Worm (Caenorhabditis elegans) whole organism, L4/young adult: ENCODE results near the gene oac-51.
"Not testable (repeated sequence)": the region's sequence is repeated elsewhere in the genome, so short reads cannot be mapped to it uniquely, and the experiment has no call there.

Experiments used
- W03F9.2 ChIP-seq: fragments of 150-350 bp; optimal IDR thresholded peaks from 2 replicates; lab custom pipeline; 2014; ENCODE audit warnings: missing biosample characterization, missing genetic modification characterization
- dao-5 ChIP-seq: sonication (generic microtip); optimal IDR thresholded peaks from 2 replicates; lab custom pipeline; 2016; ENCODE audit warnings: missing genotype, missing genetic modification characterization, moderate library complexity, missing compliant biosample characterization
- him-1 ChIP-seq: sonication (generic microtip); optimal IDR thresholded peaks from 2 replicates; lab custom pipeline; 2016; ENCODE audit warnings: missing genotype, missing genetic modification reagents, missing genetic modification characterization, missing compliant biosample characterization

The oac-51 gene

DNA sequence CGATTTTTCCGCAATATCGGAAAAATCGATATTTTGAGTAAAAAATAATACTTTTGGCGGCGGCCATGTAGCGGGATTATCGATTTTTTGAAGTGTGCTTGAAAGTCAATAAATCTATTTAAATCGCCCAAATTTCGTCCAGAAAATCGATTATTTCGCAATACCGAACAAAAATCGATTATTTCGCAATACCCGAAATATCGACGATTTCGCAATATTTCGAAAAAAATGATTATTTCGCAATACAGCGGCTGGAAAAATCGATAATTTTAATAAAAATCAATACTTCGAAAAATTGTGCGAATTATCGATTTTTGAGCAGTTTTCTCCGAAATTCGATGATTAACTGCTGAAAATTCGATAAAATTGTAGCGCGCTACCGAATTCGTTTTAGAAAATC is 18.5 kb upstream of the oac-51 start:
- TF ChIP-seq dao-5 (tag; lab: Kevin White, UChicago) (no peak), W03F9.2 (tag; lab: Kevin White, UChicago) (no peak), him-1 (tag; lab: Kevin White, UChicago) (no peak)

DNA sequence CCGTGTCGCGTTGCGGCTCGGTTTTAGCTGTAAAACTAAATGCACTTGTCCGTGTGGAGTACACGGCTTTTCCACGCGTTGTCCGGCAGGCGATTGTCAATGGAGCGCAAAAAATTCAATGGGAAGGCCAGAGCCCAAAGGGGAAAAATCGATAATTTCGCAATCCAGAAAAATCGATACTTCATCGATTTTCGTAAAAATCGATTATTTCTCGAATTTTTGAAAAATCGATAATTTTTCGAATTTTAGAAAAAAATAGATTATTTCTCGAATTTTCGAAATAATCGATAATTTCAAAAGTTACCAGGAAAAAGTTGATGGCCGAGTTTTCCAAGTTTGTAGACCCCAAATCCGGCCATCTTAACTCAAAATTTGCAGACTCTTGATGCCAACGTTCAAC is 17.1 kb upstream of the oac-51 start:
- no peak for TF ChIP-seq dao-5 (tag; lab: Kevin White, UChicago)
- no peak for TF ChIP-seq him-1 (tag; lab: Kevin White, UChicago)
- no peak for TF ChIP-seq W03F9.2 (tag; lab: Kevin White, UChicago)

DNA sequence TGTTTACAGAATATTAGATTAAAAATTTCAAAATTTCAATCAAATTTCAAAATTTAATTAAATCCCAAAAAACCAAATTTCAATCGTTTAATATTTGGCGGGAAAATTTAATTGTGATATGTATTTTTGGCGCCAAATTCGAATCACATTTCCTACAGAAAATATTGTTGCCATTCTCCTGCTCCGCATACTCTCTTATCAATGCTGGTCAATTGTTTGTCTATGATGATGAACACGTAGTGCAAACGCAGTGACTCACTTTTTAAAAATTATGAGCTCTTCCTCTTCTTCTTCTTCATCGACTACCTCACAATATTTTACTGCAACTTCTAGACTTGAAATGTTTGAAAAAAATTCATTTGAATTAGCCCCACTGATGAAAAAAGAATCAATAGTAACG is 10.2 kb upstream of the oac-51 start, which contains the start of gene trpl-2:
TSS of gene trpl-2 (plus strand) at position 210 of the 400 bp plus-strand sequence.
- no peak for TF ChIP-seq W03F9.2 (tag; lab: Kevin White, UChicago)
- TF ChIP-seq dao-5 (tag; lab: Kevin White, UChicago), result no peak
- TF ChIP-seq him-1 (tag; lab: Kevin White, UChicago), result no peak

DNA sequence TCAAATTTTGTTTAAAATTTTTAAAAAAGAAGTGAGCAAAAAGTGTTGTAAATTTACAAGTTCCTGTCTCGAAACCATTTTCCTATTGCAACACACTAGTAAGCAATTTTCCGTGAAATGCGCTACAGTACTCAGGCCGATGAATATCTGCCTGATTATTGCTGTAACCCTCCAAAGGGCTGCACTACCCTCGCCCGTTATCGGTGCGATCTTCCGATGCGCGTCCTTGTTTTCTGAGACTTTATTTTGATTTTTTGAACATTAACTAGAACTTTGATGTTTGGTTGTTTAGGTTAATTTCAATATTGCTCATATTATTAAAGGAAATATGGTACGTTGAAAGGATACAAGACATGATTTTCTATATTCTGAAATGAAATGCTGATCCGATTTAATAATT is 1.6 kb downstream of the oac-51 start:
- TF ChIP-seq W03F9.2 (tag; lab: Kevin White, UChicago) (no peak), him-1 (tag; lab: Kevin White, UChicago) (no peak), dao-5 (tag; lab: Kevin White, UChicago) (no peak)

DNA sequence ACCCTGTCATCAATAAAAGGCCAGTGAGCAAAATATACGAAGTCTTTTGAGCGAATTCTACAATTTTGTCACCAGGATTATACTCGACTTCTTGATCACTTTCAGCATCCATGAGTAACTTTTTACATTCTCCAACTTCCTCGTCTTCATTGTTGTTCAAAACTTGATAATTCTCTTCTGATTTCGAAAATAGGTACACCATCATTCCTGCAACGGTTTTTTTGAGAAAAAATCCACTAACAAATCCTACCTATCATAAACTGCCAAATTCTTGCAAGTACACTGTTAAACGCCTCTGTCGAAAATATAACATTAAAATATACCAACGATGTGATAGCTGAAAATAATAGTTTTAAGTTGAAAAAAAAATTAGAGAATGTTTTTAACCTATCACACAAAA is 8.2 kb downstream of the oac-51 start:
- TF ChIP-seq dao-5 (tag; lab: Kevin White, UChicago) (no peak), W03F9.2 (tag; lab: Kevin White, UChicago) (no peak), him-1 (tag; lab: Kevin White, UChicago) (no peak)

DNA sequence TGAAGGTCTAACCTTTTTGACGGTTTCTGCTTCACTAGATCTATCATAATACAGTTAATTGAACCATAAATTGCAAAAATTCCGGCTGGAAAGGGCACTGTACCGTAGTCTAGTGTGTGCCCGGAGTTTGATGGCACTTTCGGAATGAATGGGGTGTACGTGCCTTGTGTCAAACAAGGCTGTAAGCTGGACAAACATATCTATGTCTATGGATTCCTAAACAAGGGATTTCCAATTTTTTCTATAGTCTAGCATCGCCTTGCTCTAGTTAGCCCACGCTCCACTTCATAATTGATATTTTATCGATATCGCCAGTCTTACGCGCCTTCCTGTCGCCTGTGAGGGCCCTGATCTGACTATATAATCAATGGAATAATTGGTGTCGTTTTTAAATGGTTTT is 9.9 kb downstream of the oac-51 start, which contains the start of gene oac-52:
TSS of gene oac-52 (minus strand) at position 101 of the 400 bp plus-strand sequence.
- TF ChIP-seq W03F9.2 (tag; lab: Kevin White, UChicago) (no peak), him-1 (tag; lab: Kevin White, UChicago) (no peak), dao-5 (tag; lab: Kevin White, UChicago) (no peak)

DNA sequence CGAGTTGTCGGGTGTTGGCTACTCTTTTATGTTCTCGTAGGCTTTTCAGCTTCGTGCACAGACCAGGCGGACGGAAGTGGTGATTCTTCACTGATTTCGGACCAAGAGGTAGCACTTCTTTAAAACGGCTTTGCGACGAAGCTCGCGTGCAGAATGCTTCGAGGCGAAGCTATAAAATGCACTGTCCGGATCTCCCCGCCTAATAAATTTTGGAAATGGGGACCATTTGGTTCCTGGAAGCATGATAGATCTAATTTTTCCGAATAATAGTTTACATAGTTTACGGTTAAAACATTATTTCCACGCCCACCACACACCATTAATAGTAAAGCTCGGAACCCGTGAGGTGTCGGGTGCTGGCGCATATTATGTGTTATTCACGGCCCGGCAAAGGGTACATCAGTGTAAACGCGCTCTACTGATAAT is 11.0 kb downstream of the oac-51 start:
- TF ChIP-seq him-1 (tag; lab: Kevin White, UChicago) (no peak), dao-5 (tag; lab: Kevin White, UChicago) (no peak), W03F9.2 (tag; lab: Kevin White, UChicago) (no peak)

DNA sequence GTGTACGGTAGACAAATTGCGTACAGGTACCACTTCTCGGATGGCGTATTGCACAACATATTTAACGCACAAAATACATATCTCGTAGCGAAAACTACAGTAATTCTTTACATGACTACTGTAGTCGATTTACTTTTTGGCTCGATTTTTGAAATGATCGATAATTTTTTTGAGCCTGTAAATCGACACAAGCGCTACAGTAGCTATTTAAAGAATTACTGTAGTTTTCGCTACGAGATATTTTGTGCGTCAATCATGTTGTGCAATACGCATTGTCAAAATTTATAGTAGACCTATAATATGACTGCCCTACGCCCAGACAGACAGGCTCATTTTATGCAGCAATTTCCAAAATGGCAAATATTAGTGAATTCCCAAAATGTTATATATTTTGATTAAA is 11.5 kb downstream of the oac-51 start, which contains the start of gene W03B1.5:
TSS of gene W03B1.5 (plus strand) at position 301 of the 400 bp plus-strand sequence.
- not testable (repeated sequence) for TF ChIP-seq him-1, W03F9.2, dao-5 (tag; lab: Kevin White, UChicago)

DNA sequence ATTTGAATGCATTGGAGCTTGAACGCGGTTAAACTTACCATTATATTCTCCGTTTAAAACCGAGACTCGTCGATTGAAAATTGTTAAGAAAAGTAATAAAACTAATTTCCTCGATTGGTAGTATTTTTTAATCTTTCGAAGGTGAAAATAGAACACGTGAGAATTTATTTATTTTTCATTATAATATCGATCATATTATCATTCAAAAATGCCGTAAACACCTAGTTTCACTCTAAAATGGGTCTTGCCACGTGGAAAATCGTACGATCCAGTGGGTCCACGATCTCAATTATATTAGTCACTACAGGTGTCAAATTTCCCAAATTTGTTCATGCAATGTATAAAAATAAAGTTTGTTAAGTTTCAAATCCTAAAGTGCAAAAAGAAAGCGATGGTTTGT is 20.3 kb downstream of the oac-51 start, which contains the start of gene W03B1.9:
TSS of gene W03B1.9 (minus strand) at position 101 of the 400 bp plus-strand sequence.
- TF ChIP-seq W03F9.2 (tag; lab: Kevin White, UChicago) (no peak), him-1 (tag; lab: Kevin White, UChicago) (no peak), dao-5 (tag; lab: Kevin White, UChicago) (no peak)

DNA sequence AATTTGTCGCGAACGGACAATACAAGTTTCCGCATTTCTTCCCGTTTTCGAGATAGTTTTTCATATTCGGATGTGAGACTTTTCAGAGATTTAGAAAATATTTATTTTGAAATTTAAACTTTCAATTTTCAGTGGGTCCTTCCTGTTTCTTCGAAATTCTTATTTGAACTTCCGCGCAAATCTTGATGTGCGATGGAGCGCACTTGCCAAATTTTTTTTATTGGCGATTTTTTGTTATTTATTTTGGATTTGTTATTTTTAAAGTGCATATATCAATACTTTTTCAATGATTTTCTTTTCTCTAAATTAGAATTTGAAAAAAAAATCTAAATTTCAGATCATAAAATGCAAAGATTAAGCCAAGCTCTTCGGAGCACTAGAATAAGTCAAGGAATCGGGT is 20.7 kb downstream of the oac-51 start, which contains the start of gene sars-2:
TSS of gene sars-2 (plus strand) at position 341 of the 400 bp plus-strand sequence.
- TF ChIP-seq dao-5 (tag; lab: Kevin White, UChicago), result no peak
- TF ChIP-seq W03F9.2 (tag; lab: Kevin White, UChicago), result no peak
- no peak for TF ChIP-seq him-1 (tag; lab: Kevin White, UChicago)

DNA sequence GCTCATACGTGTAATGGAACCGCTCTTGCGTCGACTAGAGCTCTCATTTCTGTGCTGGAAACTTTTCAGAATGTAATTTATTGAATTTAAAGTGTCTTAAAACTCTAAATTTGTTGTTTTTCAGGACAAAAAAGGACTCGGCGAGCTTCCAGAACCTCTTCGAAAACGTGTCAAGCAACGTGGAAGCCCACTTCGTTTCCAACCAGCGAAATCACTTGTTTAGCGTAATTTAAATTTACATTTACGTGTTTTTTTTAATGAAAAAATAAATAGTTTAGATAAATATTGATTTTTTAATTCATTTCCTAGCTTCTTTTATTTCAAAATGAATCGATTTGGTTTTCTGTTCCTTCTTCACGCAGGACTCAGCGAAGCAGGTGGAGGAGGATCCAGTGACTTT is 23.1 kb downstream of the oac-51 start, which contains the start of gene F55F10.3:
TSS of gene F55F10.3 (plus strand) at position 301 of the 400 bp plus-strand sequence.
- TF ChIP-seq him-1 (tag; lab: Kevin White, UChicago) (no peak), W03F9.2 (tag; lab: Kevin White, UChicago) (no peak), dao-5 (tag; lab: Kevin White, UChicago) (no peak)

DNA sequence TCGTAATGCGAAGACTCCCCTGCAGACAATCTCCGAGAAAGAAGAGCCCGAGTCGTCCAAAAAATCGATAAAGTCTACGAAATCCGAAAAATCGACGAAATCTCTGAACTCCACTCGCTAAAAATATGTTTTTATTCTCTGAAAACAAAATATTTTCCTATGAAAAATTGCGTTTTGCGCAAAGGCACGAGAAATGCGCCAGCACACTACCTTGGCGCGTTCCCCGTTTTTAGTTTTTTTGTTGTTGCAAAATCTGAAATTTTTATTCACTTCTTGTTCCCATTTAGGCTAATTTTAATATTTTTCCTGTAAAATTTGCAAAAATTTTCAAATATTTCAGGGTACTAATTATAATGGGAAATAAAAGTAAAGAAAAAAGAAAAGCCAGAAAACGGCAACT is 23.9 kb downstream of the oac-51 start, which contains the start of gene F55F10.1:
TSS of gene F55F10.1 (plus strand) at position 341 of the 400 bp plus-strand sequence.
- TF ChIP-seq W03F9.2 (tag; lab: Kevin White, UChicago), result peak; percentile 67
- no peak for TF ChIP-seq dao-5 (tag; lab: Kevin White, UChicago)
- no peak for TF ChIP-seq him-1 (tag; lab: Kevin White, UChicago)

DNA sequence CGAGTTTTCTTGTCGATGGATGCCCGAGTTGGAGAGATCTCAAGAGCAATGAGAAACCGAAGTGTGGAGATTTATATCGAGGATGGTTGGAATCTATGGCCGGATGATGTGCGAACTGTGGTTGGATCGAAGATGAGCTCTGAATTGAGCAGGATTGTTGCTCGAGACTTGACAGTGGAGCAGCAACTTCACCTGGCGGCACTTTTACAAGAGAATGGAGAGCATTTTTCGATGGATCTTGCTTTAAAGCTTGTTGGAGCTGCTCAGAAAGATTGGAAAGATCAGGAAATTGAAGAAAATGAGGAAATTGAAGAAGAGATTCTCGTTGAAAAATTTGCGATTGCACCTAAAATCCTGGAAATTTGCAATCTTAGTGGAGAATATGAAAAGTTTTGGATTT is 32.5 kb downstream of the oac-51 start:
- TF ChIP-seq dao-5 (tag; lab: Kevin White, UChicago) (no peak), W03F9.2 (tag; lab: Kevin White, UChicago) (no peak), him-1 (tag; lab: Kevin White, UChicago) (no peak)

DNA sequence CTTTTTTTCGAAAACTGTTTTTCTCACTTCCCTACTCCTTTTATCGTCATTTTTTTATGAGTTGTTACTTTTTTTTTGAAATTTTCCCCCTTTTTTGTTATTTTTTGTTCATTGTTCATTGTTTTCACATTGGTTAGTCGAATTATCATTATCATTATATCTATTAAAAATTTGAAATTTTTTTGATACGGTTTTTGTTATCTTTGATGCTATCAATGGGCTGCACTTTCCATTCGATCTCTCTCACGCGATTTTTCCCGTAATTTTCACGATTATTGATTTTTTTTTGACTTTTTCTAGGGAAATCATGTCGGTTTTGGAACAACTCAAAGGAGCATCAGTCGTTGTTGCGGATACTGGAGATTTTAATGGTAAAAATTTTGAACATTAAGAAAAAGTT is 49.8 kb downstream of the oac-51 start, which contains the start of gene tald-1:
TSS of gene tald-1 (plus strand) at position 301 of the 400 bp plus-strand sequence.
- TF ChIP-seq dao-5 (tag; lab: Kevin White, UChicago), result no peak
- TF ChIP-seq W03F9.2 (tag; lab: Kevin White, UChicago), result no peak
- no peak for TF ChIP-seq him-1 (tag; lab: Kevin White, UChicago)
